Worm (Caenorhabditis elegans): Measurements from ENCODE around the gene msp-81.

DNA sequence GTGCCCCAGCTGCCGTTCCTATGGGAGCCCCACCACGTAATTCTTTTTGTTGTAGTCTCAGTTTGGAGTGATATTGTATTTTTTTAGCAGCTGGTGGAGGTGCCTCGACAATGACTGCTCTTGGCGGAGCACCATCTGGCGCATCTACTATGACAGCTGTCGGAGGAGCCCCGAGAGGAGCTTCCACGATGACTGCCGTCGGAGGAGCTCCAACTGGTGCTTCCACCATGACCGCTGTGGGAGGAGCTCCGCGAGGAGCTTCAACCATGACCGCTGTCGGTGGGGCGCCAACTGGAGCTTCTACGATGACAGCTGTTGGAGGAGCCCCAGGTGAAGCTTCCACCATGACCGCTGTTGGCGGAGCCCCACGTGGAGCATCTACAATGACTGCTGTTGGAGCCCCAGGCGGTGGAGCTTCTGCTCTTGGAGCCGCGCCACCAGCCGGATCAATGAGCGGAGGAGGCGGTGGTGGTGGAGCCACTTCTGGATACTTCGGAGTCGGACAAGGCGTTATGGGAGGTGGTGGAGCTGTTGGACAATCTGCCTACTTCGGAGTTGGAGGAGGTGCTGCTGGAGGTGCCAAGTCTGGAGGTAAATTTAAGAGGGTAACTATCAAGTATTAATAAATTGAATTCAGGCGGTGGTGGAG, 16.7 kb upstream of the msp-81 start:
- TF ChIP-seq ama-1 (optimal IDR thresholded peaks at IDR 0.05) (no peak), unc-39 (tag; optimal IDR thresholded peaks at IDR 0.05) (no peak), mbf-1 (tag; optimal IDR thresholded peaks at IDR 0.05) (no peak), fos-1 (tag; optimal IDR thresholded peaks at IDR 0.05) (no peak), lin-13 (GFP tag; optimal IDR thresholded peaks at IDR 0.05) (no peak), snpc-4 (tag; optimal IDR thresholded peaks at IDR 0.05) (no peak), sma-9 (GFP tag; optimal IDR thresholded peaks at IDR 0.05) (no peak), sma-9 (tag; optimal IDR thresholded peaks at IDR 0.05) (no peak), nhr-23 (tag; optimal IDR thresholded peaks at IDR 0.05) (no peak)

Data from whole organism, L2 larva.